Fruit fly (Drosophila melanogaster) whole organism, wandering third instar larva: ENCODE measurements around the gene ppk14.

Experiments
- Abd-B ChIP-seq: fragments of >200 bp; optimal IDR thresholded peaks from 2 replicates; lab custom pipeline; 2017; ENCODE audit warnings: missing biosample characterization, missing genetic modification characterization
- CG32264 ChIP-seq: fragments of 200-800 bp; sonication (Bioruptor generic); optimal IDR thresholded peaks from 2 replicates; lab custom pipeline; 2016; ENCODE audit warnings: missing biosample characterization, missing genetic modification characterization
- CrebA ChIP-seq: fragments of 200-800 bp; sonication (Bioruptor generic); optimal IDR thresholded peaks from 2 replicates; lab custom pipeline; 2016; ENCODE audit warnings: missing biosample characterization, mild to moderate bottlenecking, missing genetic modification characterization, borderline replicate concordance
- Dfd ChIP-seq: fragments of >200 bp; optimal IDR thresholded peaks from 2 replicates; lab custom pipeline; 2017; ENCODE audit warnings: missing biosample characterization, missing genetic modification characterization
- Dif ChIP-seq: fragments of 200-275, 200-300 bp; sonication (Bioruptor generic); optimal IDR thresholded peaks from 2 replicates; lab custom pipeline; 2018; ENCODE audit warnings: missing biosample characterization, missing genetic modification characterization; ENCODE audit not compliant: partially characterized antibody
- HLH106 ChIP-seq: fragments of 200-800 bp; optimal IDR thresholded peaks from 3 replicates; lab custom pipeline; 2019; ENCODE audit warnings: missing biosample characterization, mild to moderate bottlenecking, missing genetic modification characterization, moderate library complexity
- Hnf4 ChIP-seq: fragments of 200-800 bp; sonication (Bioruptor generic); optimal IDR thresholded peaks from 2 replicates; lab custom pipeline; 2016; ENCODE audit warnings: missing biosample characterization, mild to moderate bottlenecking, missing genetic modification characterization
- Hr83 ChIP-seq: fragments of 200-300 bp; sonication (Bioruptor generic); optimal IDR thresholded peaks from 2 replicates; lab custom pipeline; 2016; ENCODE audit warnings: missing biosample characterization, mild to moderate bottlenecking, missing genetic modification characterization, moderate library complexity; ENCODE audit not compliant: poor library complexity, severe bottlenecking
- Jra ChIP-seq: sonication (Bioruptor generic); optimal IDR thresholded peaks from 2 replicates; lab custom pipeline; 2016; ENCODE audit warnings: missing biosample characterization, missing genetic modification characterization
- Mio ChIP-seq: sonication (Bioruptor generic); optimal IDR thresholded peaks from 2 replicates; lab custom pipeline; 2016; ENCODE audit warnings: missing biosample characterization, missing genetic modification characterization
- Myc ChIP-seq: fragments of >200 bp; optimal IDR thresholded peaks from 2 replicates; lab custom pipeline; 2017
- N ChIP-seq: fragments of >200 bp; optimal IDR thresholded peaks from 2 replicates; lab custom pipeline; 2018; ENCODE audit warnings: missing biosample characterization, missing external identifiers, missing genetic modification characterization
- OdsH ChIP-seq: fragments of 200-800 bp; sonication (Bioruptor generic); optimal IDR thresholded peaks from 2 replicates; lab custom pipeline; 2016; ENCODE audit warnings: missing biosample characterization, mild to moderate bottlenecking, missing genetic modification characterization
- Rel ChIP-seq, 2 experiments: fragments of 200-800 bp; sonication (Bioruptor generic) in 1 of 2; optimal IDR thresholded peaks; 2 replicates in 1 of 2; 3 replicates in 1 of 2; lab custom pipeline; 2016 to 2019; ENCODE audit warnings: mild to moderate bottlenecking in 2 of 2, missing biosample characterization in 2 of 2, missing genetic modification characterization in 2 of 2, moderate library complexity in 1 of 2
- Vsx2 ChIP-seq: fragments of 200-300, 225-300 bp; sonication (Bioruptor generic); optimal IDR thresholded peaks from 2 replicates; lab custom pipeline; 2018; ENCODE audit warnings: missing biosample characterization, missing genetic modification characterization; ENCODE audit not compliant: partially characterized antibody
- br ChIP-seq: fragments of 200-800 bp; sonication (Bioruptor generic); optimal IDR thresholded peaks from 2 replicates; lab custom pipeline; 2016; ENCODE audit warnings: missing biosample characterization, missing genetic modification characterization
- brk ChIP-seq: fragments of 200-800 bp; sonication (Bioruptor generic); optimal IDR thresholded peaks from 2 replicates; lab custom pipeline; 2016; ENCODE audit warnings: missing biosample characterization, mild to moderate bottlenecking, missing genetic modification characterization
- dl ChIP-seq, 2 experiments: fragments of 175-275, 200-275 bp in 1 of 2; fragments of 200-275 bp in 1 of 2; sonication (Bioruptor generic); optimal IDR thresholded peaks; lab custom pipeline; 2018; ENCODE audit warnings: mild to moderate bottlenecking in 2 of 2, missing biosample characterization in 2 of 2, missing genetic modification characterization in 2 of 2, moderate library complexity in 2 of 2; ENCODE audit not compliant: partially characterized antibody in 2 of 2, insufficient read depth in 1 of 2
- dmrt93B ChIP-seq: fragments of 200-800 bp; sonication (Bioruptor generic); optimal IDR thresholded peaks from 2 replicates; lab custom pipeline; 2018; ENCODE audit warnings: missing biosample characterization, mild to moderate bottlenecking, missing genetic modification characterization
- dsf ChIP-seq: sonication (Bioruptor generic); optimal IDR thresholded peaks from 2 replicates; lab custom pipeline; 2016; ENCODE audit warnings: missing biosample characterization, missing genetic modification characterization, borderline replicate concordance
- ey ChIP-seq: fragments of 200-800 bp; sonication (Bioruptor generic); optimal IDR thresholded peaks from 2 replicates; lab custom pipeline; 2016; ENCODE audit warnings: missing biosample characterization, missing genetic modification characterization
- fru ChIP-seq: fragments of 200-800 bp; sonication (Bioruptor generic); optimal IDR thresholded peaks from 3 replicates; lab custom pipeline; 2016; ENCODE audit warnings: missing biosample characterization, mild to moderate bottlenecking, missing genetic modification characterization
- h ChIP-seq: fragments of 200-800 bp; sonication (Bioruptor generic); optimal IDR thresholded peaks from 3 replicates; lab custom pipeline; 2016; ENCODE audit warnings: missing biosample characterization, mild to moderate bottlenecking, missing genetic modification characterization
- jim ChIP-seq: fragments of 175-275, 200-325 bp; sonication (Bioruptor generic); optimal IDR thresholded peaks from 2 replicates; lab custom pipeline; 2016; ENCODE audit warnings: missing biosample characterization, mild to moderate bottlenecking, missing genetic modification characterization
- psq ChIP-seq: fragments of 200-800 bp; sonication (Bioruptor generic); optimal IDR thresholded peaks from 3 replicates; lab custom pipeline; 2017; ENCODE audit warnings: missing biosample characterization, mild to moderate bottlenecking, missing genetic modification characterization, moderate library complexity
- rgr ChIP-seq: fragments of 200-800 bp; sonication (Bioruptor generic); optimal IDR thresholded peaks from 3 replicates; lab custom pipeline; 2016; ENCODE audit warnings: missing biosample characterization, mild to moderate bottlenecking, missing genetic modification characterization
- sage ChIP-seq: fragments of 200-800 bp; sonication (Bioruptor generic); optimal IDR thresholded peaks from 2 replicates; lab custom pipeline; 2016; ENCODE audit warnings: missing biosample characterization, mild to moderate bottlenecking, missing genetic modification characterization
- sv ChIP-seq: fragments of 200-800 bp; sonication (Bioruptor generic); optimal IDR thresholded peaks from 3 replicates; lab custom pipeline; 2016; ENCODE audit warnings: missing biosample characterization, missing genetic modification characterization
- tai ChIP-seq: sonication (Bioruptor generic); optimal IDR thresholded peaks from 2 replicates; lab custom pipeline; 2016; ENCODE audit warnings: missing biosample characterization, missing genetic modification characterization
- usp ChIP-seq: fragments of >200 bp; optimal IDR thresholded peaks from 2 replicates; lab custom pipeline; 2017; ENCODE audit warnings: missing biosample characterization, missing genetic modification characterization
- woc ChIP-seq: sonication (Bioruptor generic); optimal IDR thresholded peaks from 2 replicates; lab custom pipeline; 2016; ENCODE audit warnings: missing biosample characterization, mild to moderate bottlenecking, missing genetic modification characterization

Gene ppk14

DNA sequence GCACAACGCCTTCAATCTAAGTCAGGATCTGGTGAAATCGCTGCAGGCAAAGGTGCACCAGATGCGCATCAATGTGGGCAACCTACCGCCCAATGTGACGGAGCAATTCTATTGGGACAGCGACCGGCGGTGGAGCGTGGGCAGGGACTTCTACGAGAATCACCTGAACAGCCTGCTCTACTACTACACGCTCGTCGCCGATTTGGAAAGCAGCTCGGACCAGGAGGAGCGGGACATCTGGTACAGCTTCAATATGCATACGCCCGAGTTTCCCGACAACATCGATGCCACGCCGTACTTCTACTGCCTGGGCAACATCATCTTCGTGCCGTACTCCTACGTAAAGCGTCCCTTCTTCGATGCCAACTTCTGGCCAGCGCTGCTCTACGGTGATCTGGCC, 14.5 kb downstream of the ppk14 start:
- TF ChIP-seq Dfd (GFP tag; lab: Kevin White, UChicago) (no peak), dsf (GFP tag; lab: Kevin White, UChicago) (no peak), HLH106 (no peak), Abd-B (GFP tag; lab: Kevin White, UChicago) (no peak), Rel (GFP tag; optimal IDR thresholded peaks at IDR 0.05; lab: Kevin White, UChicago) (no peak), Rel (tag; optimal IDR thresholded peaks at IDR 0.05; lab: Kevin White, UChicago) (no peak), h (GFP tag; lab: Kevin White, UChicago) (no peak), sage (GFP tag; lab: Kevin White, UChicago) (no peak), OdsH (GFP tag; lab: Kevin White, UChicago) (no peak), psq (no peak), dmrt93B (GFP tag; lab: Kevin White, UChicago) (no peak), rgr (GFP tag; lab: Kevin White, UChicago) (no peak), Hr83 (no peak), Jra (GFP tag; lab: Kevin White, UChicago) (no peak), Myc (no peak), Vsx2 (GFP tag; lab: Kevin White, UChicago) (no peak), woc (no peak), tai (GFP tag; lab: Kevin White, UChicago) (no peak), brk (no peak), br (no peak)
- TF ChIP-seq, all 38 proteins: peak for 0

DNA sequence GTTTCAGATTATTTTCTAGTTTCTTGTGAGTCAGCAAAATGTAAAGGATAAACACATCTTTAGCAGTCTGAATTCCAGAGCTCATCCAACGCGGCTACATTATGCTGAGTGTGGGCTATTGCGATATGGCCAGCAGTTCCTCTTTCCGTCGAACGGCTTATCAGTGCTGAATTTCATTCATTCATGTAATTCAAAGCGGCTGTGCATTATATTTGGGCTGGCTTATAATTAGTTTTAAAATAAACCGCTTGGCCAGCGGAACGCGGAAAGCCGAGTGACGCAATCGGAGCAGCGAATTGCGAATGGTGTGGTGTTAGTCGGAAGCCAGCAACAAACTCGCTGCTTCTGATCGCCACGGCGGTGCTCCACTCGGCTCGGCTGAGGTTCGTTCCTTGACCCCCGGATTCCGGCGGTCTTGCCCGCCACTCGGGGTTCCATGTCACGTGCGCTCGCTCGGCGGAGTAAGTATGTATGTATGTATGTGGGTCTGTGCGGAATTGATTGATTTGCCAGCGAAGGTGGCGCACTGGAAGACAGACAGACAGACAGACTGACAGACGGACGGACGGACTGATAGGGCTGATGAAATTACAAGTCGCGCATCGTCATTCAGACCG, 16.4 kb downstream of the ppk14 start:
- TF ChIP-seq Rel (GFP tag; optimal IDR thresholded peaks at IDR 0.05; lab: Kevin White, UChicago) (no peak), Rel (tag; optimal IDR thresholded peaks at IDR 0.05; lab: Kevin White, UChicago) (peak; percentile 2), Hnf4 (GFP tag; lab: Kevin White, UChicago) (no peak), Abd-B (GFP tag; lab: Kevin White, UChicago) (no peak)

DNA sequence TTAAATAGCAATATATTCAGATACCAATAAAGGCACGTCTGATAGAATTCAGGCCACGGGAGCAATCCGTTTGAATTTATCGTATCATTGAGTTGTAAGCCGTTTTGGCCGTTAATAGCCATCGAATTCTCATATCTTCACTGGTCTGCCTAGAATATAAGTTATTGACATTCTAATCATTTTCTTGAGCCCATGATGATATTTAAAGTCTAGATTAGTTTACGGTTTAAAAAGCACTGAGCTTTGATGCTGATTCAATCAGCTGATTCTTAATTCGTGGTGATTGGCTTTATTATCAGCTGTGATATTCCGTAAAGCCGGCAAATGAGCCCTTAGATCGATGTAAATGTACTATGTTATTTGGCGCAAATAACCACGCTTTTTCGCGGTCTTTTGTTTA, 17.3 kb downstream of the ppk14 start, which contains the start of gene slam:
TSS of gene slam (plus strand) at position 301 of the 400 bp plus-strand sequence.
- TF ChIP-seq tai (GFP tag; lab: Kevin White, UChicago) (no peak), Mio (GFP tag; lab: Kevin White, UChicago) (no peak), fru (GFP tag; lab: Kevin White, UChicago) (no peak), jim (no peak), usp (GFP tag; lab: Kevin White, UChicago) (no peak)

- no peak for TF ChIP-seq Dfd (GFP tag; lab: Kevin White, UChicago)
- no peak for TF ChIP-seq Jra (GFP tag; lab: Kevin White, UChicago)
- no peak for TF ChIP-seq Dif
- TF ChIP-seq CrebA = no peak
- no peak for TF ChIP-seq brk
- TF ChIP-seq, all 38 proteins: peak for 0
Measured at dm6 chr2L:6373141-6373540, 18.4 kb downstream of the ppk14 start.

DNA sequence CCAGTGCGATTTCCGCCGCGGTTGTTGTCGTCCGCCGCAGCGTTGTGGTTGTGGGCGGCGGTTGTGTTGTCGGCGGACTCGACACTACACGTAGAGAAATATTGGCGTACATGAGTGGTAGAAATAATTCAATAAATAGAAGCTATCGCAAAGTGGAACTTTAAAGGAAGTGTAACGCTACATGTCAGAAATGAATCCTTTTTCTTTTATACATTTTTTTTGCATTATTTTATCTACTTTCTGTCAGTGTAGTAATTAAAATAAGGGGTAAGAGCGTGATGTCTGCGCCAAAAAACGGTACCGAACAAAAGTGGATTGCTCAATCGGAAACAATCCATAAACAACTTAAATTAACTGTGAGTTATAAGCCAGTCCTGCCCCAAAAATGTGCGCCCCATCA, 24.4 kb downstream of the ppk14 start:
- TF ChIP-seq CG32264 (GFP tag; lab: Kevin White, UChicago) (no peak), woc (no peak), Hr83 (no peak), tai (GFP tag; lab: Kevin White, UChicago) (no peak), sv (GFP tag; lab: Kevin White, UChicago) (no peak), sage (GFP tag; lab: Kevin White, UChicago) (no peak), brk (no peak), br (no peak), N (no peak), Abd-B (GFP tag; lab: Kevin White, UChicago) (no peak), ey (no peak), dl (GFP tag; optimal IDR thresholded peaks at IDR 0.05; lab: Kevin White, UChicago; ENCODE audit: insufficient read depth in 1 of 2, partially characterized antibody in 2 of 2) (no peak)
